Fruit fly (Drosophila melanogaster) whole organism, embryonic: ENCODE results near the gene CG12951.

Source experiments
- CG10267 ChIP-seq: fragments of 200-800 bp; sonication (Bioruptor generic); optimal IDR thresholded peaks from 2 replicates; lab custom pipeline; 2018; ENCODE audit warnings: missing biosample characterization, mild to moderate bottlenecking, missing genetic modification characterization, moderate library complexity
- CG11247 ChIP-seq: fragments of 200-800 bp; sonication (Bioruptor generic); IDR thresholded peaks from 2 replicates; pipeline ENCODE4 v1.3.6; 2022; ENCODE audit warnings: missing biosample characterization, missing genetic modification characterization
- CG11695 ChIP-seq: fragments of 200-800 bp; sonication (Bioruptor generic); IDR thresholded peaks from 3 replicates; pipeline ENCODE4 v1.3.6; 2022; ENCODE audit warnings: missing biosample characterization, missing genetic modification characterization
- CG15011 ChIP-seq: fragments of 200-800 bp; sonication (Bioruptor generic); optimal IDR thresholded peaks from 3 replicates; lab custom pipeline; 2018; ENCODE audit warnings: missing biosample characterization, mild to moderate bottlenecking, missing genetic modification characterization
- CG16815 ChIP-seq: fragments of 200-800 bp; sonication (Bioruptor generic); optimal IDR thresholded peaks from 3 replicates; lab custom pipeline; 2017; ENCODE audit warnings: missing biosample characterization, mild to moderate bottlenecking, missing genetic modification characterization
- CG18619 ChIP-seq: fragments of 200-800 bp; sonication (Bioruptor generic); optimal IDR thresholded peaks from 3 replicates; lab custom pipeline; 2017; ENCODE audit warnings: missing biosample characterization, mild to moderate bottlenecking, missing genetic modification characterization
- CG30431 ChIP-seq: fragments of 200-800 bp; sonication (Bioruptor generic); optimal IDR thresholded peaks from 2 replicates; lab custom pipeline; 2017; ENCODE audit warnings: missing biosample characterization, missing genetic modification characterization
- CG3065 ChIP-seq: fragments of 200-800 bp; sonication (Bioruptor generic); optimal IDR thresholded peaks from 2 replicates; lab custom pipeline; 2016; ENCODE audit warnings: missing biosample characterization, missing genetic modification characterization
- CG31441 ChIP-seq: fragments of 200-800 bp; sonication (Bioruptor generic); IDR thresholded peaks from 2 replicates; pipeline ENCODE4 v1.3.6; 2022; ENCODE audit warnings: missing biosample characterization, missing genetic modification characterization
- CG32772 ChIP-seq: fragments of 200-800 bp; sonication (Bioruptor generic); IDR thresholded peaks from 2 replicates; pipeline ENCODE4 v1.3.6; 2022; ENCODE audit warnings: missing biosample characterization, missing genetic modification characterization
- CG3281 ChIP-seq: fragments of 200-800 bp; sonication (Bioruptor generic); optimal IDR thresholded peaks from 3 replicates; lab custom pipeline; 2017; ENCODE audit warnings: missing biosample characterization, mild to moderate bottlenecking, missing genetic modification characterization
- CG34224 ChIP-seq: fragments of 200-800 bp; sonication (Bioruptor generic); IDR thresholded peaks from 3 replicates; pipeline ENCODE4 v1.3.6; 2022; ENCODE audit warnings: missing biosample characterization, missing genetic modification characterization; ENCODE audit not compliant: partially characterized antibody
- CG34422 ChIP-seq: fragments of 200-800 bp; sonication (Bioruptor generic); IDR thresholded peaks from 3 replicates; pipeline ENCODE4 v1.3.6; 2022; ENCODE audit warnings: missing biosample characterization, missing genetic modification characterization
- CG3726 ChIP-seq: fragments of 200-800 bp; sonication (Bioruptor generic); IDR thresholded peaks from 3 replicates; pipeline ENCODE4, ENCODE4 v1.3.6; 2022; ENCODE audit warnings: missing biosample characterization, missing genetic modification characterization
- CG4730 ChIP-seq: fragments of 200-800 bp; sonication (Bioruptor generic); IDR thresholded peaks from 2 replicates; pipeline ENCODE4 v1.3.6; 2022; ENCODE audit warnings: missing biosample characterization, missing genetic modification characterization
- CG6689 ChIP-seq: fragments of 200-800 bp; sonication (Bioruptor generic); IDR thresholded peaks from 2 replicates; pipeline ENCODE4 v1.3.6; 2022; ENCODE audit warnings: missing biosample characterization, missing genetic modification characterization
- CG7556 ChIP-seq: fragments of 200-800 bp; sonication (Bioruptor generic); optimal IDR thresholded peaks from 2 replicates; lab custom pipeline; 2017; ENCODE audit warnings: missing biosample characterization, mild to moderate bottlenecking, missing genetic modification characterization
- CG7963 ChIP-seq: fragments of 200-800 bp; sonication (Bioruptor generic); IDR thresholded peaks from 3 replicates; pipeline ENCODE4 v1.3.6; 2022; ENCODE audit warnings: missing biosample characterization, missing genetic modification characterization; ENCODE audit not compliant: partially characterized antibody
- CG8089 ChIP-seq: fragments of 200-800 bp; sonication (Bioruptor generic); optimal IDR thresholded peaks from 3 replicates; lab custom pipeline; 2016; ENCODE audit warnings: missing biosample characterization, missing genetic modification characterization
- CG8388 ChIP-seq: fragments of 200-800 bp; sonication (Bioruptor generic); optimal IDR thresholded peaks from 2 replicates; lab custom pipeline; 2019; ENCODE audit warnings: missing biosample characterization, mild to moderate bottlenecking, missing genetic modification characterization, moderate library complexity
- Dad ChIP-seq: fragments of 200-800 bp; sonication (Bioruptor generic); optimal IDR thresholded peaks from 3 replicates; lab custom pipeline; 2016; ENCODE audit warnings: missing biosample characterization, missing genetic modification characterization
- Drgx ChIP-seq: fragments of 200-800 bp; sonication (Bioruptor generic); IDR thresholded peaks from 2 replicates; pipeline ENCODE4 v1.3.6; 2022; ENCODE audit warnings: missing biosample characterization, missing genetic modification characterization
- Ets65A ChIP-seq: fragments of 200-800 bp; sonication (Bioruptor generic); peaks from one replicate; lab custom pipeline; 2016; ENCODE audit warnings: missing biosample characterization, missing genetic modification characterization
- Hey ChIP-seq: fragments of 200-800 bp; sonication (Bioruptor generic); optimal IDR thresholded peaks from 3 replicates; lab custom pipeline; 2018; ENCODE audit warnings: missing biosample characterization, mild to moderate bottlenecking, missing genetic modification characterization
- HmgD ChIP-seq: fragments of 200-800 bp; sonication (Bioruptor generic); optimal IDR thresholded peaks from 3 replicates; lab custom pipeline; 2016; ENCODE audit warnings: missing biosample characterization, missing genetic modification characterization
- Hr39 ChIP-seq: fragments of >200 bp; optimal IDR thresholded peaks from 2 replicates; lab custom pipeline; 2017
- Kr ChIP-seq: fragments of 200-800 bp; sonication (Bioruptor generic); optimal IDR thresholded peaks from 2 replicates; lab custom pipeline; 2017; ENCODE audit warnings: missing biosample characterization, mild to moderate bottlenecking, missing genetic modification characterization
- Lim3 ChIP-seq: fragments of 200-800 bp; sonication (Bioruptor generic); IDR thresholded peaks from 2 replicates; pipeline ENCODE4 v1.3.6; 2022; ENCODE audit warnings: missing biosample characterization, missing genetic modification characterization
- Med ChIP-seq: fragments of 200-800 bp; sonication (Bioruptor generic); peaks from one replicate; lab custom pipeline; 2016; ENCODE audit warnings: missing biosample characterization, missing genetic modification characterization, mild to moderate bottlenecking, inconsistent platforms, moderate library complexity
- Myb ChIP-seq: fragments of 200-800 bp; sonication (Bioruptor generic); optimal IDR thresholded peaks from 2 replicates; lab custom pipeline; 2016; ENCODE audit warnings: missing biosample characterization, missing genetic modification characterization
- Nf-YB ChIP-seq: fragments of 200-800 bp; sonication (Bioruptor generic); optimal IDR thresholded peaks from 3 replicates; lab custom pipeline; 2019; ENCODE audit warnings: missing biosample characterization, mild to moderate bottlenecking, missing genetic modification characterization, moderate library complexity
- Opbp ChIP-seq: fragments of 200-800 bp; sonication (Bioruptor generic); IDR thresholded peaks from 3 replicates; pipeline ENCODE4 v1.3.6; 2022; ENCODE audit warnings: missing biosample characterization, missing genetic modification characterization; ENCODE audit not compliant: partially characterized antibody
- Sin3A ChIP-seq: fragments of >200 bp; optimal IDR thresholded peaks from 2 replicates; lab custom pipeline; 2018
- Sry-δ ChIP-seq: fragments of 200-800 bp; sonication (Bioruptor generic); optimal IDR thresholded peaks from 2 replicates; lab custom pipeline; 2016; ENCODE audit warnings: missing biosample characterization, missing genetic modification characterization
- Taf1 ChIP-seq: fragments of 200-800 bp; sonication (Bioruptor generic); IDR thresholded peaks from 2 replicates; pipeline ENCODE4 v1.3.6; 2022; ENCODE audit warnings: missing biosample characterization, missing genetic modification characterization
- al ChIP-seq: fragments of 200-800 bp; sonication (Bioruptor generic); IDR thresholded peaks from 2 replicates; pipeline ENCODE4 v1.3.6; 2022; ENCODE audit warnings: missing biosample characterization, missing genetic modification characterization
- bab2 ChIP-seq: fragments of 200-800 bp; sonication (Bioruptor generic); optimal IDR thresholded peaks from 2 replicates; lab custom pipeline; 2016; ENCODE audit warnings: missing biosample characterization, missing genetic modification characterization
- emc ChIP-seq: fragments of 200-800 bp; sonication (Bioruptor generic); optimal IDR thresholded peaks from 2 replicates; lab custom pipeline; 2016; ENCODE audit warnings: missing biosample characterization, missing genetic modification characterization
- fd3F ChIP-seq: fragments of 200-800 bp; sonication (Bioruptor generic); optimal IDR thresholded peaks from 2 replicates; lab custom pipeline; 2018; ENCODE audit warnings: missing biosample characterization, mild to moderate bottlenecking, missing genetic modification characterization, moderate library complexity
- fru ChIP-seq: fragments of >200 bp; optimal IDR thresholded peaks from 2 replicates; lab custom pipeline; 2017
- fu2 ChIP-seq: fragments of 200-800 bp; sonication (Bioruptor generic); optimal IDR thresholded peaks from 2 replicates; lab custom pipeline; 2016; ENCODE audit warnings: missing biosample characterization, missing genetic modification characterization
- gsb-n ChIP-seq: fragments of 200-800 bp; sonication (Bioruptor generic); optimal IDR thresholded peaks from 3 replicates; lab custom pipeline; 2018; ENCODE audit warnings: missing biosample characterization, mild to moderate bottlenecking, missing genetic modification characterization
- h ChIP-seq: fragments of >200 bp; optimal IDR thresholded peaks from 2 replicates; lab custom pipeline; 2017
- hbn ChIP-seq: fragments of 200-800 bp; sonication (Bioruptor generic); IDR thresholded peaks from 2 replicates; pipeline ENCODE4 v1.3.6; 2022; ENCODE audit warnings: missing biosample characterization, missing genetic modification characterization; ENCODE audit not compliant: partially characterized antibody
- ind ChIP-seq: fragments of 200-800 bp; sonication (Bioruptor generic); optimal IDR thresholded peaks from 3 replicates; lab custom pipeline; 2016; ENCODE audit warnings: missing biosample characterization, missing genetic modification characterization
- psq ChIP-seq: fragments of 200-800 bp; sonication (Bioruptor generic); optimal IDR thresholded peaks from 2 replicates; lab custom pipeline; 2017; ENCODE audit warnings: missing biosample characterization, missing genetic modification characterization
- pum ChIP-seq: fragments of 200-800 bp; sonication (Bioruptor generic); optimal IDR thresholded peaks from 2 replicates; lab custom pipeline; 2016; ENCODE audit warnings: missing biosample characterization, missing genetic modification characterization
- sc ChIP-seq, 3 experiments: fragments of >200 bp in 2 of 3; fragments of 200-800 bp in 1 of 3; sonication (Bioruptor generic) in 1 of 3; optimal IDR thresholded peaks; 2 replicates in 2 of 3; 3 replicates in 1 of 3; lab custom pipeline; 2017; ENCODE audit warnings: mild to moderate bottlenecking in 1 of 3, missing biosample characterization in 1 of 3, missing genetic modification characterization in 1 of 3, missing genetic modification reagents in 1 of 3
- slou ChIP-seq: fragments of 200-800 bp; sonication (Bioruptor generic); optimal IDR thresholded peaks from 3 replicates; lab custom pipeline; 2016; ENCODE audit warnings: missing biosample characterization, missing genetic modification characterization
- tin ChIP-seq: fragments of 200-800 bp; sonication (Bioruptor generic); optimal IDR thresholded peaks from 3 replicates; lab custom pipeline; 2016; ENCODE audit warnings: missing biosample characterization, missing genetic modification characterization
- tup ChIP-seq: fragments of 200-800 bp; sonication (Bioruptor generic); optimal IDR thresholded peaks from 2 replicates; lab custom pipeline; 2016; ENCODE audit warnings: missing biosample characterization, mild to moderate bottlenecking, missing genetic modification characterization, moderate library complexity

Gene CG12951

dm6 chr3R:9351415-9352379, 21.6 kb upstream of the CG12951 start (continued):
- no peak for TF ChIP-seq Opbp (GFP tag; lab: Robert Waterston, UW)
- no peak for TF ChIP-seq h (lab: Kevin White, UChicago)
- TF ChIP-seq fru (lab: Kevin White, UChicago), result no peak
- peak; percentile 93 for TF ChIP-seq Med (GFP tag; lab: Kevin White, UChicago)
- TF ChIP-seq CG32772 (GFP tag; lab: Robert Waterston, UW), result no peak
- TF ChIP-seq slou, result no peak
- no peak for TF ChIP-seq CG3726 (GFP tag; lab: Robert Waterston, UW)
- no peak for TF ChIP-seq Nf-YB (GFP tag; lab: Kevin White, UChicago)
- peak; percentile 64 for TF ChIP-seq ind (GFP tag; lab: Kevin White, UChicago)
- peak; percentile 12 for TF ChIP-seq CG8388 (GFP tag; lab: Kevin White, UChicago)
- TF ChIP-seq CG3281 (GFP tag; lab: Kevin White, UChicago), result peak; percentile 81
- TF ChIP-seq Ets65A, result peak; percentile 78
- no peak for TF ChIP-seq HmgD (GFP tag; lab: Kevin White, UChicago)
- no peak for TF ChIP-seq gsb-n (tag; lab: Kevin White, UChicago)
- peak; percentile 37 for TF ChIP-seq tin (GFP tag; lab: Kevin White, UChicago)
- no peak for TF ChIP-seq Drgx (GFP tag; lab: Robert Waterston, UW)
- TF ChIP-seq Sin3A (lab: Kevin White, UChicago), result no peak
- TF ChIP-seq fd3F, result peak; percentile 65
- peak; percentile 4 for TF ChIP-seq CG10267 (tag; lab: Kevin White, UChicago)
- no peak for TF ChIP-seq CG34224 (GFP tag; lab: Robert Waterston, UW)
- TF ChIP-seq CG4730 (GFP tag; lab: Robert Waterston, UW), result no peak
- TF ChIP-seq Dad (GFP tag; lab: Kevin White, UChicago), result no peak
- no peak for TF ChIP-seq CG6689 (GFP tag; lab: Robert Waterston, UW)
- TF ChIP-seq psq (GFP tag; lab: Kevin White, UChicago), result no peak
- TF ChIP-seq Taf1 (GFP tag; lab: Robert Waterston, UW), result no peak
- peak; percentile 60 for TF ChIP-seq bab2 (GFP tag; lab: Kevin White, UChicago)
- peak; percentile 21 for TF ChIP-seq tup
- TF ChIP-seq emc (GFP tag; lab: Kevin White, UChicago), result peak; percentile 5
- no peak for TF ChIP-seq CG11247
- no peak for TF ChIP-seq Myb (GFP tag; lab: Kevin White, UChicago)
- no peak for TF ChIP-seq CG31441 (GFP tag; lab: Robert Waterston, UW)
- peak; percentile 52 for TF ChIP-seq CG15011
- peak; percentile 62 for TF ChIP-seq fu2 (GFP tag; lab: Kevin White, UChicago)
- no peak for TF ChIP-seq CG34422 (GFP tag; lab: Robert Waterston, UW)
- no peak for TF ChIP-seq CG7963
- TF ChIP-seq pum, result peak; percentile 39
- TF ChIP-seq Lim3 (GFP tag; lab: Robert Waterston, UW), result no peak
- TF ChIP-seq Hr39 (lab: Kevin White, UChicago), result no peak
- no peak for TF ChIP-seq al (GFP tag; lab: Robert Waterston, UW)
- peak; percentile 45 for TF ChIP-seq CG18619
- TF ChIP-seq sc (optimal IDR thresholded peaks at IDR 0.05; lab: Kevin White, UChicago), result no peak
- peak; percentile 8 for TF ChIP-seq sc (GFP tag; optimal IDR thresholded peaks at IDR 0.05; lab: Kevin White, UChicago)
- TF ChIP-seq hbn (GFP tag; lab: Robert Waterston, UW), result no peak
- no peak for TF ChIP-seq CG3065 (GFP tag; lab: Kevin White, UChicago)
- no peak for TF ChIP-seq Kr (GFP tag; lab: Kevin White, UChicago)
- no peak for TF ChIP-seq CG30431 (GFP tag; lab: Kevin White, UChicago)
- peak; percentile 28 for TF ChIP-seq CG8089 (GFP tag; lab: Kevin White, UChicago)
- TF ChIP-seq CG11695 (GFP tag; lab: Robert Waterston, UW), result no peak
- TF ChIP-seq Sry-δ (GFP tag; lab: Kevin White, UChicago), result peak; percentile 16
- TF ChIP-seq CG16815 (GFP tag; lab: Kevin White, UChicago), result peak; percentile 27
- TF ChIP-seq Hey (tag; lab: Kevin White, UChicago), result peak; percentile 52
- peak; percentile 70 for TF ChIP-seq CG7556
